Worm (Caenorhabditis elegans): ENCODE results near the gene Y45F10D.15.

DNA sequence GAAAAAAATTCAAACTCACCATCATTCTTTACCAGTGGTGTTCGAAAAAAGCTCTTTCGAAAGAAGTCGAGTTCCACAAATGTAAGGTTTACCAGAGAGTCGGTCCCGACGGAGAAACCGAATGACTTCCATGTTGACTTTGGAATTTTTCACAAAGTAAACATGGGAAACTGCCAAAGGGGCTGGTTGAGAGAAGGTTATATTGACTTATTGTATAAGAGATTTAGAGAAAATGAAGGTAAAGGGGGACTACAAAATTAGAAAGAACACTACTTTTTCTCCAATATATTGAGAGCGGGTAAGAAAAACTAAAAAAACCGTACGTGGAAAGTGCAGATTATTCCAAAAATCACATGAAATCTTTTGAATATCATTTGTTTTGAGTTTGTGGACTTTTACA lies 44.4 kb upstream of the Y45F10D.15 start, which contains the start of gene vamp-8:
- TF ChIP-seq nhr-25 (tag; optimal IDR thresholded peaks at IDR 0.05) (no peak), nhr-129 (tag; optimal IDR thresholded peaks at IDR 0.05) (peak; percentile 58), nhr-237 (tag; optimal IDR thresholded peaks at IDR 0.05) (no peak), ceh-82 (tag; optimal IDR thresholded peaks at IDR 0.05) (no peak), elt-1 (tag; optimal IDR thresholded peaks at IDR 0.05) (no peak), ama-1 (optimal IDR thresholded peaks at IDR 0.05) (no peak), mdl-1 (tag; optimal IDR thresholded peaks at IDR 0.05) (no peak), unc-39 (tag; optimal IDR thresholded peaks at IDR 0.05) (no peak), egl-27 (tag; optimal IDR thresholded peaks at IDR 0.05) (no peak)
